Worm (Caenorhabditis elegans): ENCODE data around the gene nlp-9.

nlp-9 gene

DNA sequence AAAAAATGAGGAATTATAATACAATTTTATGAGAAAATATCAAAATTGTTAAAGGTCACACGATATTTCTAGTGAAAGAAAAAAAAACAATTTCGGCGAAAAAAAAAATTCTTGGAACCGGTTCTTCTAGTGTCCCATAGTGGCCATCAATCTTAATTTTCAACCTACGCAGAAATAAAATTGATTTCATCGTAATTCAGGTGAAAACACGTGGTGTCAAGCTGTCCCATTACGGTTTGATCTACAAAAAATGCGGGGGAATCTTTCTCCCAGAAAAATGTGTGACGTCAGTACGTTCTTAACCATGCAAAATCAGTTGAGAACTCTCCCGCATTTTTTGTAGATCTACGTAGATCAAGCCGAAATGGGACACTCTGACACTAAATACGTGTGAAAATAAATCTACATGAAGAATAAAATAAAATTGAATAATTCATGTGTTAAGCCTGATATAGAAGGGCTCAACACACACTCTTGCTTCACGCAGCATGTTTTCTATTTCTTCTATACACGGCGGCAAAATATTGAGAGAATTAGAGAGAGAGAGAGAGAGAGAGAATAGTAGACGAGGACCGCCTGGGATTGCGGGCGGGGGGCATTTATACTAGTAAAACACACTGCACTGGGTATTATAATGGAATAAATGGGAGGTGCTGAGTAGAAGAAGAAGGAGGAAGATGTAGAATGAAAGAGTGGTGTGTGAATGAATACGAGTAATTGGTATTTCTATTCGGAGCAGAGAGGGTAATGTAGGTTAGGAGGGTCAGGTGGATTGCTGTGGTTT lies 26.6 kb upstream of the nlp-9 start (continued):
- TF ChIP-seq elt-3 (tag; optimal IDR thresholded peaks at IDR 0.05), result peak in 1 of 6 experiments; percentile 44
- no peak for TF ChIP-seq nhr-12 (tag; optimal IDR thresholded peaks at IDR 0.05)

- TF ChIP-seq ceh-90 (tag; optimal IDR thresholded peaks at IDR 0.05), result no peak
- peak; percentile 34; the same call in 1 of the 2 replicates for TF ChIP-seq ceh-88 (GFP tag; IDR thresholded peaks at IDR 0.05)
- no peak for TF ChIP-seq C04F5.9 (tag; optimal IDR thresholded peaks at IDR 0.05)
- TF ChIP-seq mdl-1 (tag; optimal IDR thresholded peaks at IDR 0.05), result peak in 1 of 2 experiments; percentile 77
- TF ChIP-seq lin-35 (GFP tag; optimal IDR thresholded peaks at IDR 0.05), result peak; percentile 85 to 89
- peak; percentile 60 for TF ChIP-seq jun-1 (tag; optimal IDR thresholded peaks at IDR 0.05)
- TF ChIP-seq nhr-20 (tag; optimal IDR thresholded peaks at IDR 0.05), result peak; percentile 82
- peak; percentile 61 for TF ChIP-seq snpc-4 (tag; optimal IDR thresholded peaks at IDR 0.05)
- peak; percentile 90 for TF ChIP-seq nhr-71 (tag; optimal IDR thresholded peaks at IDR 0.05)
- TF ChIP-seq nhr-47 (tag; optimal IDR thresholded peaks at IDR 0.05), result peak; percentile 89
- no peak for TF ChIP-seq unc-98 (GFP tag; IDR thresholded peaks at IDR 0.05)
- TF ChIP-seq ces-1 (GFP tag; optimal IDR thresholded peaks at IDR 0.05), result no peak
- TF ChIP-seq rnt-1 (tag; optimal IDR thresholded peaks at IDR 0.05), result peak; percentile 94
- TF ChIP-seq dsc-1 (tag; optimal IDR thresholded peaks at IDR 0.05), result peak; percentile 84
- TF ChIP-seq lir-3 (tag; optimal IDR thresholded peaks at IDR 0.05; ENCODE audit: poor library complexity), result no peak
- peak; percentile 29 for TF ChIP-seq lin-39 (tag; optimal IDR thresholded peaks at IDR 0.05)
- TF ChIP-seq ceh-82 (tag; optimal IDR thresholded peaks at IDR 0.05), result peak; percentile 67 to 93 (median 78)
- TF ChIP-seq fkh-4 (tag; optimal IDR thresholded peaks at IDR 0.05; ENCODE audit: borderline replicate concordance), result peak; percentile 45
- no peak for TF ChIP-seq mef-2 (tag; optimal IDR thresholded peaks at IDR 0.05)
- TF ChIP-seq unc-62 (GFP tag; optimal IDR thresholded peaks at IDR 0.05), result no peak
- TF ChIP-seq ceh-8 (GFP tag; optimal IDR thresholded peaks at IDR 0.05), result peak; percentile 19
- TF ChIP-seq mep-1 (tag; optimal IDR thresholded peaks at IDR 0.05), result peak; percentile 80
- peak; percentile 3 for TF ChIP-seq hpl-2 (GFP tag; optimal IDR thresholded peaks at IDR 0.05)
- TF ChIP-seq hlh-17 (GFP tag; optimal IDR thresholded peaks at IDR 0.05; ENCODE audit: borderline replicate concordance), result no peak
- peak; percentile 14 for TF ChIP-seq lin-15B (tag; optimal IDR thresholded peaks at IDR 0.05)
- TF ChIP-seq ceh-63 (GFP tag; optimal IDR thresholded peaks at IDR 0.05), result no peak
- TF ChIP-seq egl-27 (tag; optimal IDR thresholded peaks at IDR 0.05), result no peak
- no peak for TF ChIP-seq pqm-1 (tag; optimal IDR thresholded peaks at IDR 0.05)
- TF ChIP-seq sptf-1 (tag; optimal IDR thresholded peaks at IDR 0.05), result no peak
- no peak for TF ChIP-seq tlp-1 (tag; optimal IDR thresholded peaks at IDR 0.05)
- peak; percentile 87 for TF ChIP-seq tbx-2 (tag; optimal IDR thresholded peaks at IDR 0.05)
- TF ChIP-seq nhr-85 (tag), result peak; percentile 88
- peak; percentile 55 for TF ChIP-seq fkh-10 (GFP tag; optimal IDR thresholded peaks at IDR 0.05)
- TF ChIP-seq nhr-237 (tag; optimal IDR thresholded peaks at IDR 0.05), result no peak
- TF ChIP-seq C34B4.2 (tag; optimal IDR thresholded peaks at IDR 0.05), result no peak
- peak; percentile 87 for TF ChIP-seq snu-23 (GFP tag; optimal IDR thresholded peaks at IDR 0.05)
- peak; percentile 59 for TF ChIP-seq zip-4 (GFP tag; optimal IDR thresholded peaks at IDR 0.05)
- peak; percentile 82 for TF ChIP-seq swsn-7 (tag; optimal IDR thresholded peaks at IDR 0.05)
- TF ChIP-seq nhr-19 (GFP tag; conservative IDR thresholded peaks at IDR 0.05), result peak; percentile 77
- peak; percentile 9 for TF ChIP-seq nhr-11 (tag; optimal IDR thresholded peaks at IDR 0.05)
- TF ChIP-seq aly-2 (tag; optimal IDR thresholded peaks at IDR 0.05), result no peak
- peak; percentile 73 for TF ChIP-seq irx-1 (tag; optimal IDR thresholded peaks at IDR 0.05)
- TF ChIP-seq ama-1 (optimal IDR thresholded peaks at IDR 0.05), result no peak
- no peak for TF ChIP-seq hlh-4 (tag; optimal IDR thresholded peaks at IDR 0.05)
- TF ChIP-seq efl-1 (optimal IDR thresholded peaks at IDR 0.05), result peak; percentile 83
- peak; percentile 75 to 98 for TF ChIP-seq efl-1 (GFP tag; optimal IDR thresholded peaks at IDR 0.05 in 1 of 2)
- no peak for TF ChIP-seq unc-30 (tag; optimal IDR thresholded peaks at IDR 0.05)
- no peak for TF ChIP-seq ztf-4 (tag; optimal IDR thresholded peaks at IDR 0.05)
These were observed 24.7 kb upstream of the nlp-9 start, which contains the start of gene Y45G5AM.9 for ce11 chrV:4194587-4195211. Gene Y45G5AM.9, minus strand, starts transcription at chrV:4194637.

Measured in whole organism, L1 larva.